Worm (Caenorhabditis elegans): ENCODE data around the gene cyk-7.

- TF ChIP-seq hlh-30 (tag; optimal IDR thresholded peaks at IDR 0.05; ENCODE audit: insufficient read depth) (no peak), nfya-1 (tag; optimal IDR thresholded peaks at IDR 0.05) (peak; percentile 73), fkh-10 (GFP tag; optimal IDR thresholded peaks at IDR 0.05) (no peak), ceh-24 (tag; optimal IDR thresholded peaks at IDR 0.05) (no peak), sox-4 (tag; optimal IDR thresholded peaks at IDR 0.05) (no peak), Y22D7AL.16 (tag; optimal IDR thresholded peaks at IDR 0.05) (no peak), ama-1 (optimal IDR thresholded peaks at IDR 0.05) (no peak), unc-86 (tag; optimal IDR thresholded peaks at IDR 0.05) (no peak)
Measured at ce11 chrIII:7784201-7784600, 11.0 kb downstream of the cyk-7 start.

Data from whole organism, late embryonic.